Fruit fly (Drosophila melanogaster) whole organism, embryonic: ENCODE data around the gene baf.
A peak's percentile ranks its signal among the peaks of the same experiment; 100 is the strongest.

Source experiments
- Atf6 ChIP-seq: fragments of 200-800 bp; sonication (Bioruptor generic); IDR thresholded peaks from 2 replicates; pipeline ENCODE4 v1.3.6; 2022; ENCODE audit warnings: missing biosample characterization, missing genetic modification characterization
- BtbVII ChIP-seq: fragments of 200-800 bp; sonication (Bioruptor generic); optimal IDR thresholded peaks from 3 replicates; lab custom pipeline; 2017; ENCODE audit warnings: missing biosample characterization, mild to moderate bottlenecking, missing genetic modification characterization
- C15 ChIP-seq: fragments of 200-800 bp; sonication (Bioruptor generic); IDR thresholded peaks from 3 replicates; pipeline ENCODE4 v1.3.6; 2022; ENCODE audit warnings: missing biosample characterization, missing genetic modification characterization
- CG10543 ChIP-seq: fragments of 200-800 bp; sonication (Bioruptor generic); optimal IDR thresholded peaks from 3 replicates; lab custom pipeline; 2017; ENCODE audit warnings: missing biosample characterization, mild to moderate bottlenecking, missing genetic modification characterization, moderate library complexity
- CG1233 ChIP-seq: fragments of 200-800 bp; sonication (Bioruptor generic); optimal IDR thresholded peaks from 4 replicates; lab custom pipeline; 2018; ENCODE audit warnings: missing biosample characterization, mild to moderate bottlenecking, missing genetic modification characterization
- CG13894 ChIP-seq: fragments of 200-800 bp; sonication (Bioruptor generic); optimal IDR thresholded peaks from 3 replicates; lab custom pipeline; 2018; ENCODE audit warnings: missing biosample characterization, mild to moderate bottlenecking, missing genetic modification characterization, moderate library complexity
- CG1602 ChIP-seq: fragments of 200-800 bp; sonication (Bioruptor generic); optimal IDR thresholded peaks from 3 replicates; lab custom pipeline; 2016; ENCODE audit warnings: missing biosample characterization, missing genetic modification characterization
- CG17359 ChIP-seq: fragments of 200-800 bp; sonication (Bioruptor generic); optimal IDR thresholded peaks from 3 replicates; lab custom pipeline; 2018; ENCODE audit warnings: missing biosample characterization, mild to moderate bottlenecking, missing genetic modification characterization, moderate library complexity
- CG17361 ChIP-seq: fragments of 200-800 bp; sonication (Bioruptor generic); IDR thresholded peaks from 3 replicates; pipeline ENCODE4 v1.3.6; 2022; ENCODE audit warnings: missing biosample characterization, missing genetic modification characterization
- CG17802 ChIP-seq: fragments of 200-800 bp; sonication (Bioruptor generic); optimal IDR thresholded peaks from 2 replicates; lab custom pipeline; 2018; ENCODE audit warnings: missing biosample characterization, mild to moderate bottlenecking, missing genetic modification characterization, moderate library complexity
- CG1792 ChIP-seq: fragments of 200-800 bp; sonication (Bioruptor generic); optimal IDR thresholded peaks from 2 replicates; lab custom pipeline; 2016; ENCODE audit warnings: missing biosample characterization, missing genetic modification characterization
- CG1832 ChIP-seq: fragments of 200-800 bp; sonication (Bioruptor generic); optimal IDR thresholded peaks from 2 replicates; lab custom pipeline; 2017; ENCODE audit warnings: missing biosample characterization, mild to moderate bottlenecking, missing genetic modification characterization, inconsistent platforms
- CG2129 ChIP-seq: fragments of 200-800 bp; sonication (Bioruptor generic); IDR thresholded peaks from 2 replicates; pipeline ENCODE4 v1.3.6; 2022; ENCODE audit warnings: missing biosample characterization, missing genetic modification characterization; ENCODE audit not compliant: partially characterized antibody
- CG2678 ChIP-seq: fragments of 200-800 bp; sonication (Bioruptor generic); optimal IDR thresholded peaks from 3 replicates; lab custom pipeline; 2019; ENCODE audit warnings: missing biosample characterization, mild to moderate bottlenecking, missing genetic modification characterization, moderate library complexity
- CG31441 ChIP-seq: fragments of 200-800 bp; sonication (Bioruptor generic); IDR thresholded peaks from 2 replicates; pipeline ENCODE4 v1.3.6; 2022; ENCODE audit warnings: missing biosample characterization, missing genetic modification characterization
- CG32532 ChIP-seq: fragments of 200-800 bp; sonication (Bioruptor generic); IDR thresholded peaks from 2 replicates; pipeline ENCODE4 v1.3.6; 2022; ENCODE audit warnings: missing biosample characterization, missing genetic modification characterization
- CG6254 ChIP-seq: fragments of 200-800 bp; sonication (Bioruptor generic); optimal IDR thresholded peaks from 3 replicates; lab custom pipeline; 2017; ENCODE audit warnings: mild to moderate bottlenecking, missing biosample characterization, missing genetic modification reagents, missing genetic modification characterization
- CG6683 ChIP-seq: fragments of 200-800 bp; sonication (Bioruptor generic); optimal IDR thresholded peaks from 2 replicates; lab custom pipeline; 2017; ENCODE audit warnings: missing biosample characterization, mild to moderate bottlenecking, missing genetic modification characterization, missing genetic modification reagents
- CG7987 ChIP-seq: fragments of 200-800 bp; sonication (Bioruptor generic); optimal IDR thresholded peaks from 2 replicates; lab custom pipeline; 2018; ENCODE audit warnings: missing biosample characterization, mild to moderate bottlenecking, missing genetic modification characterization, moderate library complexity
- CG8388 ChIP-seq: fragments of 200-800 bp; sonication (Bioruptor generic); optimal IDR thresholded peaks from 2 replicates; lab custom pipeline; 2019; ENCODE audit warnings: missing biosample characterization, mild to moderate bottlenecking, missing genetic modification characterization, moderate library complexity
- CG9727 ChIP-seq: fragments of 200-800 bp; sonication (Bioruptor generic); optimal IDR thresholded peaks from 3 replicates; lab custom pipeline; 2017; ENCODE audit warnings: missing biosample characterization, mild to moderate bottlenecking, missing genetic modification characterization
- D ChIP-seq, 2 experiments: fragments of 200-800 bp in 1 of 2; fragments of >200 bp in 1 of 2; sonication (Bioruptor generic) in 1 of 2; optimal IDR thresholded peaks; 2 replicates in 1 of 2; 3 replicates in 1 of 2; lab custom pipeline; 2017; ENCODE audit warnings: mild to moderate bottlenecking in 1 of 2, missing biosample characterization in 1 of 2, missing genetic modification characterization in 1 of 2, missing genetic modification reagents in 1 of 2
- Dad ChIP-seq: fragments of 200-800 bp; sonication (Bioruptor generic); optimal IDR thresholded peaks from 3 replicates; lab custom pipeline; 2016; ENCODE audit warnings: missing biosample characterization, missing genetic modification characterization
- Ets65A ChIP-seq: fragments of 200-800 bp; sonication (Bioruptor generic); peaks from one replicate; lab custom pipeline; 2016; ENCODE audit warnings: missing biosample characterization, missing genetic modification characterization
- Hand ChIP-seq: fragments of 200-800 bp; sonication (Bioruptor generic); optimal IDR thresholded peaks from 2 replicates; lab custom pipeline; 2017; ENCODE audit warnings: mild to moderate bottlenecking, missing biosample characterization, missing genetic modification reagents, missing genetic modification characterization
- Jarid2 ChIP-seq: fragments of 200-800 bp; sonication (Bioruptor generic); optimal IDR thresholded peaks from 3 replicates; lab custom pipeline; 2017; ENCODE audit warnings: mild to moderate bottlenecking, missing biosample characterization, missing genetic modification reagents, missing genetic modification characterization
- Lpt ChIP-seq: fragments of >200 bp; optimal IDR thresholded peaks from 2 replicates; lab custom pipeline; 2018; ENCODE audit warnings: missing biosample characterization, missing genetic modification characterization
- Mad ChIP-seq: fragments of 200-800 bp; sonication (Bioruptor generic); optimal IDR thresholded peaks from 2 replicates; lab custom pipeline; 2016; ENCODE audit warnings: missing biosample characterization, missing genetic modification characterization
- Max ChIP-seq: fragments of 200-800 bp; sonication (Bioruptor generic); optimal IDR thresholded peaks from 2 replicates; lab custom pipeline; 2016; ENCODE audit warnings: missing biosample characterization, mild to moderate bottlenecking, missing genetic modification characterization
- Mes4 ChIP-seq: fragments of 200-800 bp; sonication (Bioruptor generic); optimal IDR thresholded peaks from 2 replicates; lab custom pipeline; 2016; ENCODE audit warnings: missing biosample characterization, missing genetic modification characterization
- Oli ChIP-seq: fragments of 200-800 bp; sonication (Bioruptor generic); optimal IDR thresholded peaks from 2 replicates; lab custom pipeline; 2018; ENCODE audit warnings: missing biosample characterization, mild to moderate bottlenecking, missing genetic modification characterization, moderate library complexity
- Ptx1 ChIP-seq: fragments of 200-800 bp; sonication (Bioruptor generic); IDR thresholded peaks from 2 replicates; pipeline ENCODE4 v1.3.6; 2022; ENCODE audit warnings: missing biosample characterization, missing genetic modification characterization
- Rx ChIP-seq: fragments of 200-800 bp; sonication (Bioruptor generic); IDR thresholded peaks from 2 replicates; pipeline ENCODE4 v1.3.6; 2022; ENCODE audit warnings: missing biosample characterization, missing genetic modification characterization
- Sin3A ChIP-seq: fragments of >200 bp; optimal IDR thresholded peaks from 2 replicates; lab custom pipeline; 2018
- Taf1 ChIP-seq: fragments of 200-800 bp; sonication (Bioruptor generic); IDR thresholded peaks from 2 replicates; pipeline ENCODE4 v1.3.6; 2022; ENCODE audit warnings: missing biosample characterization, missing genetic modification characterization
- az2 ChIP-seq: fragments of 200-800 bp; sonication (Bioruptor generic); optimal IDR thresholded peaks from 3 replicates; lab custom pipeline; 2016; ENCODE audit warnings: missing biosample characterization, missing genetic modification characterization
- chm ChIP-seq: fragments of 200-800 bp; sonication (Bioruptor generic); IDR thresholded peaks from 2 replicates; pipeline ENCODE4 v1.3.6; 2022; ENCODE audit warnings: missing biosample characterization, missing genetic modification characterization
- cwo ChIP-seq: fragments of 200-800 bp; sonication (Bioruptor generic); optimal IDR thresholded peaks from 3 replicates; lab custom pipeline; 2017; ENCODE audit warnings: missing biosample characterization, missing genetic modification characterization, mild to moderate bottlenecking, moderate library complexity, missing genetic modification reagents
- da ChIP-seq: fragments of 200-800 bp; sonication (Bioruptor generic); optimal IDR thresholded peaks from 2 replicates; lab custom pipeline; 2016; ENCODE audit warnings: missing biosample characterization, missing genetic modification characterization
- gro ChIP-seq: fragments of 200-800 bp; sonication (Bioruptor generic); optimal IDR thresholded peaks from 2 replicates; lab custom pipeline; 2016; ENCODE audit warnings: missing biosample characterization, missing genetic modification characterization
- her ChIP-seq: fragments of 200-800 bp; sonication (Bioruptor generic); optimal IDR thresholded peaks from 2 replicates; lab custom pipeline; 2016; ENCODE audit warnings: missing biosample characterization, missing genetic modification characterization
- ind ChIP-seq: fragments of 200-800 bp; sonication (Bioruptor generic); optimal IDR thresholded peaks from 3 replicates; lab custom pipeline; 2016; ENCODE audit warnings: missing biosample characterization, missing genetic modification characterization
- kni ChIP-seq: fragments of 200-800 bp; sonication (Bioruptor generic); optimal IDR thresholded peaks from 3 replicates; lab custom pipeline; 2017; ENCODE audit warnings: mild to moderate bottlenecking, missing biosample characterization, missing genetic modification reagents, missing genetic modification characterization
- mam ChIP-seq: fragments of 200-800 bp; sonication (Bioruptor generic); optimal IDR thresholded peaks from 3 replicates; lab custom pipeline; 2016; ENCODE audit warnings: missing biosample characterization, missing genetic modification characterization
- slou ChIP-seq: fragments of 200-800 bp; sonication (Bioruptor generic); optimal IDR thresholded peaks from 3 replicates; lab custom pipeline; 2016; ENCODE audit warnings: missing biosample characterization, missing genetic modification characterization
- stc ChIP-seq: fragments of 200-800 bp; sonication (Bioruptor generic); IDR thresholded peaks from 2 replicates; pipeline ENCODE4 v1.3.6; 2022; ENCODE audit warnings: missing biosample characterization, missing genetic modification characterization
- stwl ChIP-seq: fragments of 200-800 bp; sonication (Bioruptor generic); optimal IDR thresholded peaks from 3 replicates; lab custom pipeline; 2018; ENCODE audit warnings: missing biosample characterization, mild to moderate bottlenecking, missing genetic modification characterization, moderate library complexity
- trh ChIP-seq: fragments of 200-800 bp; sonication (Bioruptor generic); optimal IDR thresholded peaks from 2 replicates; lab custom pipeline; 2016; ENCODE audit warnings: missing biosample characterization, missing genetic modification characterization

Gene baf

DNA sequence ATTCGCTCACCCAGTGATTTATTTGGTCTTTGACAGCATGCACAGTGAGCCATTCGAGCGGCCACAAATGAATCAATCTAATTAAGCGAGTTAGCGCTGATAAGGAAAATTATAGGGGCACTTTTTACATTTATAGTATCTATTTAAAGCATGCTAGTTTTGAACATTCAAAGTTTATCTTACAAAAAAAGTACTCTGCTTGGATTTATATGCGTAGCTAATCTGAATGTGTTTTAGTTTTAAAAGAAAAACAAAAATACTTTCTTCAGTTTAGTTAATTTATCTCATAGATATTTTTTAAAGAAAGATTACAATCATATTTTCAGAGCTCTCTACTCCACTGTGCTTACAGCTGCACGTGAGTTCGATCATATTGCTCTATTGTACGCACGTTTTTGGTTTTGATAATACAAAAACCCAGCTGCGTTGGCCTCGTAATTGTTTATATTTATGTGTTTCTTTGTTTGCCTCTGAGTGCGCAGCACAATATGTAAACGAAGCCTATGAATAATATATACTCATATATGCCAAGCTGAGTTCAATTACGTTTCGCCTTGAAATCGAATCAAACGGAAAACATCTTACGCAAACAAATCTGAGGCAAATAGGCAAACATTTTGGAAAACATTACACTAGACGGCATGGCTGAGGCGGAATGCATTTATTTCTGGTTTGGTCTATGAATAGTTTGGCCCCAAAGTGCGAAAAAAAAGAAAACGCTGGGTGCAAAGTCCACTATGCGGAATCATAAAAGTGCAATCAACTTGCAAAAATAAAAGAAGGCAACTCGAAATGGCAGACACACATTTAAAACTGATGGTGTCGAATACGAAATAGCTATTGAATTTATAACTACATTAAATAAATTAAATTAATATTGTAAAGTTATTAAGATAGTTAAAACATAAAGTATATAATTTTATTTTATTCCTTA lies 27.3 kb upstream of the baf start (continued):
- TF ChIP-seq CG8388 (GFP tag; lab: Kevin White, UChicago) (peak; percentile 74), CG1602 (GFP tag; lab: Kevin White, UChicago) (peak; percentile 84), CG2678 (peak; percentile 95), Mad (GFP tag; lab: Kevin White, UChicago) (peak; percentile 56), CG1832 (no peak), CG17802 (tag; lab: Kevin White, UChicago) (no peak), Lpt (GFP tag; lab: Kevin White, UChicago) (no peak), CG9727 (GFP tag; lab: Kevin White, UChicago) (peak; percentile 93), mam (GFP tag; lab: Kevin White, UChicago) (peak; percentile 74), CG6254 (GFP tag; lab: Kevin White, UChicago) (peak; percentile 74), CG2129 (no peak), CG17359 (tag; lab: Kevin White, UChicago) (peak; percentile 78), CG13894 (tag; lab: Kevin White, UChicago) (peak; percentile 71), CG10543 (GFP tag; lab: Kevin White, UChicago) (peak; percentile 88), Dad (GFP tag; lab: Kevin White, UChicago) (peak; percentile 75), Sin3A (lab: Kevin White, UChicago) (no peak), Oli (tag; lab: Kevin White, UChicago) (peak; percentile 91), Mes4 (GFP tag; lab: Kevin White, UChicago) (peak; percentile 70), Ets65A (GFP tag; lab: Kevin White, UChicago) (peak; percentile 95), D (optimal IDR thresholded peaks at IDR 0.05; lab: Kevin White, UChicago) (no peak), D (GFP tag; optimal IDR thresholded peaks at IDR 0.05; lab: Kevin White, UChicago) (peak; percentile 89), CG1792 (GFP tag; lab: Kevin White, UChicago) (peak; percentile 67), Jarid2 (peak; percentile 71), Rx (GFP tag; lab: Robert Waterston, UW) (no peak; the same call in 1 of the 2 replicates), CG7987 (GFP tag; lab: Kevin White, UChicago) (peak; percentile 17), CG31441 (GFP tag; lab: Robert Waterston, UW) (peak; percentile 91), ind (peak; percentile 84), gro (peak; percentile 62), BtbVII (GFP tag; lab: Kevin White, UChicago) (peak; percentile 91), az2 (peak; percentile 84), CG32532 (GFP tag; lab: Robert Waterston, UW) (peak; percentile 85), stwl (tag; lab: Kevin White, UChicago) (no peak), CG1233 (GFP tag; lab: Kevin White, UChicago) (peak; percentile 85), slou (GFP tag; lab: Kevin White, UChicago) (peak; percentile 76), Taf1 (GFP tag; lab: Robert Waterston, UW) (peak; percentile 54; the same call in 1 of the 2 replicates), trh (peak; percentile 66), her (GFP tag; lab: Kevin White, UChicago) (peak; percentile 80), Ptx1 (peak; percentile 91), Hand (GFP tag; lab: Kevin White, UChicago) (peak; percentile 79), C15 (peak; percentile 20; the same call in 1 of the 3 replicates), Atf6 (peak; percentile 88), da (GFP tag; lab: Kevin White, UChicago) (peak; percentile 30), cwo (GFP tag; lab: Kevin White, UChicago) (peak; percentile 100), Max (GFP tag; lab: Kevin White, UChicago) (peak; percentile 87), stc (GFP tag; lab: Robert Waterston, UW) (peak; percentile 71), chm (GFP tag; lab: Robert Waterston, UW) (peak; percentile 78; the same call in 1 of the 2 replicates), kni (GFP tag; lab: Kevin White, UChicago) (peak; percentile 41), CG17361 (peak; percentile 95), CG6683 (GFP tag; lab: Kevin White, UChicago) (peak; percentile 69)
